Fruit fly (Drosophila melanogaster) whole organism, prepupa: Measurements from ENCODE around the gene CG18666.

Experiments
- Blimp-1 ChIP-seq: fragments of 200-800 bp; sonication (Bioruptor generic); optimal IDR thresholded peaks from 3 replicates; lab custom pipeline; 2017; ENCODE audit warnings: missing biosample characterization, missing genetic modification characterization, mild to moderate bottlenecking, moderate library complexity, missing genetic modification reagents
- CG10631 ChIP-seq: fragments of 200-800 bp; sonication (Bioruptor generic); optimal IDR thresholded peaks from 2 replicates; lab custom pipeline; 2016; ENCODE audit warnings: missing biosample characterization, missing genetic modification characterization
- CG11294 ChIP-seq: fragments of 200-800 bp; sonication (Bioruptor generic); IDR thresholded peaks from 2 replicates; pipeline ENCODE4 v1.3.6; 2022; ENCODE audit warnings: missing biosample characterization, missing genetic modification characterization
- CG11762 ChIP-seq: fragments of 200-800 bp; sonication (Bioruptor generic); optimal IDR thresholded peaks from 3 replicates; lab custom pipeline; 2016; ENCODE audit warnings: missing biosample characterization, missing genetic modification characterization; ENCODE audit not compliant: insufficient read depth
- CG11902 ChIP-seq: fragments of 200-800 bp; sonication (Bioruptor generic); optimal IDR thresholded peaks from 3 replicates; lab custom pipeline; 2016; ENCODE audit warnings: missing biosample characterization, missing genetic modification characterization
- CG15336 ChIP-seq: fragments of 200-800 bp; sonication (Bioruptor generic); IDR thresholded peaks from 2 replicates; pipeline ENCODE4 v1.3.6; 2022; ENCODE audit warnings: missing biosample characterization, missing genetic modification characterization
- CG16779 ChIP-seq: fragments of 200-800 bp; sonication (Bioruptor generic); optimal IDR thresholded peaks from 3 replicates; lab custom pipeline; 2017; ENCODE audit warnings: missing biosample characterization, mild to moderate bottlenecking, missing genetic modification characterization
- CG31627 ChIP-seq: fragments of 200-800 bp; sonication (Bioruptor generic); optimal IDR thresholded peaks from 3 replicates; lab custom pipeline; 2016; ENCODE audit warnings: missing biosample characterization, missing genetic modification characterization
- CG32006 ChIP-seq: fragments of 200-800 bp; sonication (Bioruptor generic); optimal IDR thresholded peaks from 3 replicates; lab custom pipeline; 2017; ENCODE audit warnings: missing biosample characterization, mild to moderate bottlenecking, missing genetic modification characterization
- CG3919 ChIP-seq: fragments of 200-800 bp; sonication (Bioruptor generic); optimal IDR thresholded peaks from 3 replicates; lab custom pipeline; 2016; ENCODE audit warnings: missing biosample characterization, missing genetic modification characterization
- CG6163 ChIP-seq: fragments of 200-800 bp; sonication (Bioruptor generic); IDR thresholded peaks from 3 replicates; pipeline ENCODE4 v1.3.6; 2022; ENCODE audit warnings: missing biosample characterization, missing genetic modification characterization
- CG6792 ChIP-seq: fragments of 200-800 bp; sonication (Bioruptor generic); optimal IDR thresholded peaks from 3 replicates; lab custom pipeline; 2016; ENCODE audit warnings: missing biosample characterization, missing genetic modification characterization
- CG6808 ChIP-seq: fragments of 200-800 bp; sonication (Bioruptor generic); optimal IDR thresholded peaks from 3 replicates; lab custom pipeline; 2017; ENCODE audit warnings: missing biosample characterization, missing genetic modification characterization, mild to moderate bottlenecking, moderate library complexity, missing genetic modification reagents
- CG6854 ChIP-seq: fragments of 200-800 bp; sonication (Bioruptor generic); optimal IDR thresholded peaks from 2 replicates; lab custom pipeline; 2017; ENCODE audit warnings: missing biosample characterization, mild to moderate bottlenecking, missing genetic modification characterization
- CG7368 ChIP-seq: fragments of 200-800 bp; sonication (Bioruptor generic); optimal IDR thresholded peaks from 3 replicates; lab custom pipeline; 2016; ENCODE audit warnings: missing biosample characterization, missing genetic modification characterization
- CG8119 ChIP-seq: fragments of 200-800 bp; sonication (Bioruptor generic); IDR thresholded peaks from 3 replicates; pipeline ENCODE4 v1.3.6; 2022; ENCODE audit warnings: missing biosample characterization, missing genetic modification characterization
- CG8319 ChIP-seq: fragments of 200-800 bp; sonication (Bioruptor generic); optimal IDR thresholded peaks from 3 replicates; lab custom pipeline; 2016; ENCODE audit warnings: missing biosample characterization, missing genetic modification characterization
- CG8632 ChIP-seq: fragments of 200-800 bp; sonication (Bioruptor generic); optimal IDR thresholded peaks from 3 replicates; lab custom pipeline; 2016; ENCODE audit warnings: missing biosample characterization, missing genetic modification characterization
- CG9139 ChIP-seq: fragments of 200-800 bp; sonication (Bioruptor generic); optimal IDR thresholded peaks from 3 replicates; lab custom pipeline; 2017; ENCODE audit warnings: missing biosample characterization, mild to moderate bottlenecking, missing genetic modification characterization
- Eip75B ChIP-seq: fragments of 200-800 bp; sonication (Bioruptor generic); optimal IDR thresholded peaks from 3 replicates; lab custom pipeline; 2016; ENCODE audit warnings: missing biosample characterization, missing genetic modification characterization
- Eip78C ChIP-seq: fragments of 200-800 bp; sonication (Bioruptor generic); peaks from one replicate; lab custom pipeline; 2016; ENCODE audit warnings: missing biosample characterization, missing genetic modification characterization
- Eip93F ChIP-seq: fragments of 200-800 bp; sonication (Bioruptor generic); optimal IDR thresholded peaks from 2 replicates; lab custom pipeline; 2016; ENCODE audit warnings: missing biosample characterization, mild to moderate bottlenecking, missing genetic modification characterization
- Ets21C ChIP-seq: fragments of 200-800 bp; sonication (Bioruptor generic); optimal IDR thresholded peaks from 3 replicates; lab custom pipeline; 2016; ENCODE audit warnings: missing biosample characterization, missing genetic modification characterization
- Ets96B ChIP-seq: fragments of 200-800 bp; optimal IDR thresholded peaks from 2 replicates; lab custom pipeline; 2019; ENCODE audit warnings: missing biosample characterization, mild to moderate bottlenecking, missing genetic modification characterization, moderate library complexity
- Hr39 ChIP-seq: fragments of 200-800 bp; sonication (Bioruptor generic); optimal IDR thresholded peaks from 2 replicates; lab custom pipeline; 2016; ENCODE audit warnings: missing biosample characterization, missing genetic modification characterization
- Hr4 ChIP-seq: fragments of 200-800 bp; sonication (Bioruptor generic); optimal IDR thresholded peaks from 3 replicates; lab custom pipeline; 2016; ENCODE audit warnings: missing biosample characterization, missing genetic modification characterization
- Lpt ChIP-seq: fragments of 200-800 bp; sonication (Bioruptor generic); optimal IDR thresholded peaks from 3 replicates; lab custom pipeline; 2016; ENCODE audit warnings: missing biosample characterization, missing genetic modification characterization
- Met ChIP-seq: fragments of 200-800 bp; sonication (Bioruptor generic); optimal IDR thresholded peaks from 3 replicates; lab custom pipeline; 2016; ENCODE audit warnings: missing biosample characterization, missing genetic modification characterization
- OdsH ChIP-seq: fragments of 200-800 bp; sonication (Bioruptor generic); optimal IDR thresholded peaks from 3 replicates; lab custom pipeline; 2016; ENCODE audit warnings: missing biosample characterization, missing genetic modification characterization
- Smox ChIP-seq: fragments of 200-800 bp; sonication (Bioruptor generic); optimal IDR thresholded peaks from 3 replicates; lab custom pipeline; 2016; ENCODE audit warnings: missing biosample characterization, missing genetic modification characterization
- Sox102F ChIP-seq: fragments of 200-800 bp; sonication (Bioruptor generic); optimal IDR thresholded peaks from 2 replicates; lab custom pipeline; 2016; ENCODE audit warnings: missing biosample characterization, mild to moderate bottlenecking, missing genetic modification characterization
- Sox14 ChIP-seq: fragments of 200-800 bp; sonication (Bioruptor generic); optimal IDR thresholded peaks from 3 replicates; lab custom pipeline; 2016; ENCODE audit warnings: missing biosample characterization, missing genetic modification characterization
- Sox15 ChIP-seq: fragments of 200-800 bp; sonication (Bioruptor generic); optimal IDR thresholded peaks from 3 replicates; lab custom pipeline; 2016; ENCODE audit warnings: missing biosample characterization, missing genetic modification characterization
- cyc ChIP-seq: fragments of 200-800 bp; sonication (Bioruptor generic); optimal IDR thresholded peaks from 3 replicates; lab custom pipeline; 2016; ENCODE audit warnings: missing biosample characterization, missing genetic modification characterization
- dac ChIP-seq: fragments of 200-800 bp; sonication (Bioruptor generic); optimal IDR thresholded peaks from 2 replicates; lab custom pipeline; 2017; ENCODE audit warnings: missing biosample characterization, mild to moderate bottlenecking, missing genetic modification characterization
- dsx ChIP-seq: fragments of 200-800 bp; optimal IDR thresholded peaks from 3 replicates; lab custom pipeline; 2019; ENCODE audit warnings: missing biosample characterization, mild to moderate bottlenecking, missing genetic modification characterization, moderate library complexity; ENCODE audit not compliant: poor library complexity, severe bottlenecking
- eg ChIP-seq: fragments of 200-800 bp; sonication (Bioruptor generic); IDR thresholded peaks from 3 replicates; pipeline ENCODE4 v1.3.6; 2022; ENCODE audit warnings: missing biosample characterization, missing genetic modification characterization
- esn ChIP-seq: fragments of 200-800 bp; sonication (Bioruptor generic); optimal IDR thresholded peaks from 2 replicates; lab custom pipeline; 2016; ENCODE audit warnings: missing biosample characterization, mild to moderate bottlenecking, missing genetic modification characterization, moderate library complexity
- fd59A ChIP-seq: fragments of 200-800 bp; sonication (Bioruptor generic); optimal IDR thresholded peaks from 2 replicates; lab custom pipeline; 2017; ENCODE audit warnings: missing biosample characterization, mild to moderate bottlenecking, missing genetic modification characterization, missing genetic modification reagents
- fd85E ChIP-seq: fragments of 200-800 bp; sonication (Bioruptor generic); optimal IDR thresholded peaks from 3 replicates; lab custom pipeline; 2016; ENCODE audit warnings: missing biosample characterization, missing genetic modification characterization
- lz ChIP-seq: fragments of 200-800 bp; sonication (Bioruptor generic); optimal IDR thresholded peaks from 3 replicates; lab custom pipeline; 2016; ENCODE audit warnings: missing biosample characterization, missing genetic modification characterization
- pdm3 ChIP-seq: fragments of 200-800 bp; sonication (Bioruptor generic); optimal IDR thresholded peaks from 3 replicates; lab custom pipeline; 2016; ENCODE audit warnings: missing biosample characterization, missing genetic modification characterization
- spab ChIP-seq: fragments of 200-800 bp; sonication (Bioruptor generic); optimal IDR thresholded peaks from 2 replicates; lab custom pipeline; 2017; ENCODE audit warnings: missing biosample characterization, mild to moderate bottlenecking, missing genetic modification characterization, missing genetic modification reagents
- svp ChIP-seq: fragments of 200-800 bp; sonication (Bioruptor generic); peaks from one replicate; lab custom pipeline; 2016; ENCODE audit warnings: missing biosample characterization, missing genetic modification characterization
- topi ChIP-seq: fragments of 200-800 bp; sonication (Bioruptor generic); optimal IDR thresholded peaks from 3 replicates; lab custom pipeline; 2016; ENCODE audit warnings: missing biosample characterization, missing genetic modification characterization
- vri ChIP-seq: fragments of 200-800 bp; sonication (Bioruptor generic); optimal IDR thresholded peaks from 3 replicates; lab custom pipeline; 2016; ENCODE audit warnings: missing biosample characterization, mild to moderate bottlenecking, missing genetic modification characterization

Gene CG18666

dm6 chr2L:11065106-11065878 lies 30.7 kb downstream of the CG18666 start (continued):
- TF ChIP-seq lz (GFP tag; lab: Kevin White, UChicago) (peak; percentile 77), Hr4 (GFP tag; lab: Kevin White, UChicago) (peak; percentile 55), Hr39 (peak; percentile 73), fd85E (no peak), svp (GFP tag; lab: Kevin White, UChicago) (peak; percentile 84), Ets96B (tag; lab: Kevin White, UChicago) (peak; percentile 55), CG6792 (GFP tag; lab: Kevin White, UChicago) (peak; percentile 51), CG11762 (GFP tag; lab: Kevin White, UChicago) (peak; percentile 47), pdm3 (peak; percentile 66), CG31627 (GFP tag; lab: Kevin White, UChicago) (peak; percentile 68)

dm6 chr2L:11065932-11066823 lies 31.6 kb downstream of the CG18666 start:
- TF ChIP-seq topi (GFP tag; lab: Kevin White, UChicago): peak; percentile 74
- peak; percentile 88 for TF ChIP-seq Eip78C (GFP tag; lab: Kevin White, UChicago)
- TF ChIP-seq CG3919 (GFP tag; lab: Kevin White, UChicago): peak; percentile 56
- no peak for TF ChIP-seq Blimp-1
- peak; percentile 12 for TF ChIP-seq fd59A (GFP tag; lab: Kevin White, UChicago)
- peak; percentile 77 for TF ChIP-seq Hr4 (GFP tag; lab: Kevin White, UChicago)
- peak; percentile 81 for TF ChIP-seq Hr39
- no peak for TF ChIP-seq CG10631 (GFP tag; lab: Kevin White, UChicago)
- peak; percentile 60 for TF ChIP-seq Sox15 (GFP tag; lab: Kevin White, UChicago)
- TF ChIP-seq spab: no peak
- peak; percentile 53 for TF ChIP-seq OdsH
- TF ChIP-seq dsx (GFP tag; lab: Kevin White, UChicago): no peak
- peak; percentile 25 for TF ChIP-seq CG8632
- TF ChIP-seq Ets96B (tag; lab: Kevin White, UChicago): peak; percentile 46
- peak; percentile 79 for TF ChIP-seq Sox14
- 0 out of 3 replicates have a peak, but pooled peaks have one; percentile 31 for TF ChIP-seq CG6163
- peak; percentile 58 for TF ChIP-seq Smox (GFP tag; lab: Kevin White, UChicago)
- TF ChIP-seq CG8119: peak; percentile 68
- peak; percentile 72 for TF ChIP-seq eg
- TF ChIP-seq vri (GFP tag; lab: Kevin White, UChicago): peak; percentile 14
- peak; percentile 65 for TF ChIP-seq CG15336 (GFP tag; lab: Robert Waterston, UW)
- TF ChIP-seq dac (GFP tag; lab: Kevin White, UChicago): peak; percentile 42
- peak; percentile 48 for TF ChIP-seq Eip75B (GFP tag; lab: Kevin White, UChicago)
- peak; percentile 76 for TF ChIP-seq Met
- peak; percentile 49 for TF ChIP-seq Sox102F (GFP tag; lab: Kevin White, UChicago)
- no peak for TF ChIP-seq CG16779 (tag; lab: Kevin White, UChicago)
- no peak for TF ChIP-seq Eip93F (GFP tag; lab: Kevin White, UChicago)
- peak; percentile 66 for TF ChIP-seq cyc (GFP tag; lab: Kevin White, UChicago)
- peak; percentile 75 for TF ChIP-seq Ets21C
- peak; percentile 46 for TF ChIP-seq Lpt (GFP tag; lab: Kevin White, UChicago)
- TF ChIP-seq CG11294 (GFP tag; lab: Robert Waterston, UW): no peak
- TF ChIP-seq CG6854 (GFP tag; lab: Kevin White, UChicago): no peak
- no peak for TF ChIP-seq CG6808 (GFP tag; lab: Kevin White, UChicago)
- peak; percentile 16 for TF ChIP-seq CG7368 (GFP tag; lab: Kevin White, UChicago)
- no peak for TF ChIP-seq CG9139 (GFP tag; lab: Kevin White, UChicago)
- TF ChIP-seq esn (GFP tag; lab: Kevin White, UChicago): peak; percentile 65
- TF ChIP-seq CG11902 (GFP tag; lab: Kevin White, UChicago): peak; percentile 58
- peak; percentile 42 for TF ChIP-seq CG8319 (GFP tag; lab: Kevin White, UChicago)
- peak; percentile 44 for TF ChIP-seq CG11762 (GFP tag; lab: Kevin White, UChicago)
- TF ChIP-seq CG31627 (GFP tag; lab: Kevin White, UChicago): peak; percentile 81
- peak; percentile 60 for TF ChIP-seq CG32006 (GFP tag; lab: Kevin White, UChicago)
